Fruit fly (Drosophila melanogaster) whole organism, prepupa: Measurements from ENCODE around the gene CG8419.
A peak's percentile ranks its signal among the peaks of the same experiment; 100 is the strongest.

ENCODE experiments used
- CG10631 ChIP-seq: fragments of 200-800 bp; sonication (Bioruptor generic); optimal IDR thresholded peaks from 2 replicates; lab custom pipeline; 2016; ENCODE audit warnings: missing biosample characterization, missing genetic modification characterization
- CG10669 ChIP-seq: fragments of 200-800 bp; sonication (Bioruptor generic); optimal IDR thresholded peaks from 3 replicates; lab custom pipeline; 2018; ENCODE audit warnings: missing biosample characterization, mild to moderate bottlenecking, missing genetic modification characterization, moderate library complexity
- CG11762 ChIP-seq: fragments of 200-800 bp; sonication (Bioruptor generic); optimal IDR thresholded peaks from 3 replicates; lab custom pipeline; 2016; ENCODE audit warnings: missing biosample characterization, missing genetic modification characterization; ENCODE audit not compliant: insufficient read depth
- CG11902 ChIP-seq: fragments of 200-800 bp; sonication (Bioruptor generic); optimal IDR thresholded peaks from 3 replicates; lab custom pipeline; 2016; ENCODE audit warnings: missing biosample characterization, missing genetic modification characterization
- CG15336 ChIP-seq: fragments of 200-800 bp; sonication (Bioruptor generic); IDR thresholded peaks from 2 replicates; pipeline ENCODE4 v1.3.6; 2022; ENCODE audit warnings: missing biosample characterization, missing genetic modification characterization
- CG1621 ChIP-seq: fragments of 200-800 bp; sonication (Bioruptor generic); optimal IDR thresholded peaks from 3 replicates; lab custom pipeline; 2018; ENCODE audit warnings: missing biosample characterization, mild to moderate bottlenecking, missing genetic modification characterization
- CG3032 ChIP-seq: fragments of 200-800 bp; optimal IDR thresholded peaks from 2 replicates; lab custom pipeline; 2019; ENCODE audit warnings: missing biosample characterization, mild to moderate bottlenecking, missing genetic modification characterization, moderate library complexity
- CG34406 ChIP-seq: fragments of 200-800 bp; sonication (Bioruptor generic); optimal IDR thresholded peaks from 3 replicates; lab custom pipeline; 2016; ENCODE audit warnings: missing biosample characterization, missing genetic modification characterization
- CG3919 ChIP-seq: fragments of 200-800 bp; sonication (Bioruptor generic); optimal IDR thresholded peaks from 3 replicates; lab custom pipeline; 2016; ENCODE audit warnings: missing biosample characterization, missing genetic modification characterization
- CG6163 ChIP-seq: fragments of 200-800 bp; sonication (Bioruptor generic); IDR thresholded peaks from 3 replicates; pipeline ENCODE4 v1.3.6; 2022; ENCODE audit warnings: missing biosample characterization, missing genetic modification characterization
- CG6854 ChIP-seq: fragments of 200-800 bp; sonication (Bioruptor generic); optimal IDR thresholded peaks from 2 replicates; lab custom pipeline; 2017; ENCODE audit warnings: missing biosample characterization, mild to moderate bottlenecking, missing genetic modification characterization
- CG7368 ChIP-seq: fragments of 200-800 bp; sonication (Bioruptor generic); optimal IDR thresholded peaks from 3 replicates; lab custom pipeline; 2016; ENCODE audit warnings: missing biosample characterization, missing genetic modification characterization
- Eip75B ChIP-seq: fragments of 200-800 bp; sonication (Bioruptor generic); optimal IDR thresholded peaks from 3 replicates; lab custom pipeline; 2016; ENCODE audit warnings: missing biosample characterization, missing genetic modification characterization
- Eip93F ChIP-seq: fragments of 200-800 bp; sonication (Bioruptor generic); optimal IDR thresholded peaks from 2 replicates; lab custom pipeline; 2016; ENCODE audit warnings: missing biosample characterization, mild to moderate bottlenecking, missing genetic modification characterization
- Ets21C ChIP-seq: fragments of 200-800 bp; sonication (Bioruptor generic); optimal IDR thresholded peaks from 3 replicates; lab custom pipeline; 2016; ENCODE audit warnings: missing biosample characterization, missing genetic modification characterization
- Gug ChIP-seq: fragments of 200-800 bp; sonication (Bioruptor generic); IDR thresholded peaks from 2 replicates; pipeline ENCODE4 v1.3.6; 2022; ENCODE audit warnings: missing biosample characterization, missing genetic modification characterization
- Hr39 ChIP-seq: fragments of 200-800 bp; sonication (Bioruptor generic); optimal IDR thresholded peaks from 2 replicates; lab custom pipeline; 2016; ENCODE audit warnings: missing biosample characterization, missing genetic modification characterization
- Met ChIP-seq: fragments of 200-800 bp; sonication (Bioruptor generic); optimal IDR thresholded peaks from 3 replicates; lab custom pipeline; 2016; ENCODE audit warnings: missing biosample characterization, missing genetic modification characterization
- OdsH ChIP-seq: fragments of 200-800 bp; sonication (Bioruptor generic); optimal IDR thresholded peaks from 3 replicates; lab custom pipeline; 2016; ENCODE audit warnings: missing biosample characterization, missing genetic modification characterization
- Smox ChIP-seq: fragments of 200-800 bp; sonication (Bioruptor generic); optimal IDR thresholded peaks from 3 replicates; lab custom pipeline; 2016; ENCODE audit warnings: missing biosample characterization, missing genetic modification characterization
- Sox102F ChIP-seq: fragments of 200-800 bp; sonication (Bioruptor generic); optimal IDR thresholded peaks from 2 replicates; lab custom pipeline; 2016; ENCODE audit warnings: missing biosample characterization, mild to moderate bottlenecking, missing genetic modification characterization
- Sox14 ChIP-seq: fragments of 200-800 bp; sonication (Bioruptor generic); optimal IDR thresholded peaks from 3 replicates; lab custom pipeline; 2016; ENCODE audit warnings: missing biosample characterization, missing genetic modification characterization
- acj6 ChIP-seq: fragments of 200-800 bp; sonication (Bioruptor generic); optimal IDR thresholded peaks from 3 replicates; lab custom pipeline; 2016; ENCODE audit warnings: missing biosample characterization, missing genetic modification characterization
- cyc ChIP-seq: fragments of 200-800 bp; sonication (Bioruptor generic); optimal IDR thresholded peaks from 3 replicates; lab custom pipeline; 2016; ENCODE audit warnings: missing biosample characterization, missing genetic modification characterization
- dac ChIP-seq: fragments of 200-800 bp; sonication (Bioruptor generic); optimal IDR thresholded peaks from 2 replicates; lab custom pipeline; 2017; ENCODE audit warnings: missing biosample characterization, mild to moderate bottlenecking, missing genetic modification characterization
- dsx ChIP-seq: fragments of 200-800 bp; optimal IDR thresholded peaks from 3 replicates; lab custom pipeline; 2019; ENCODE audit warnings: missing biosample characterization, mild to moderate bottlenecking, missing genetic modification characterization, moderate library complexity; ENCODE audit not compliant: poor library complexity, severe bottlenecking
- fd59A ChIP-seq: fragments of 200-800 bp; sonication (Bioruptor generic); optimal IDR thresholded peaks from 2 replicates; lab custom pipeline; 2017; ENCODE audit warnings: missing biosample characterization, mild to moderate bottlenecking, missing genetic modification characterization, missing genetic modification reagents
- net ChIP-seq: fragments of 200-800 bp; sonication (Bioruptor generic); optimal IDR thresholded peaks from 3 replicates; lab custom pipeline; 2016; ENCODE audit warnings: missing biosample characterization, missing genetic modification characterization
- pdm3 ChIP-seq: fragments of 200-800 bp; sonication (Bioruptor generic); optimal IDR thresholded peaks from 3 replicates; lab custom pipeline; 2016; ENCODE audit warnings: missing biosample characterization, missing genetic modification characterization
- spab ChIP-seq: fragments of 200-800 bp; sonication (Bioruptor generic); optimal IDR thresholded peaks from 2 replicates; lab custom pipeline; 2017; ENCODE audit warnings: missing biosample characterization, mild to moderate bottlenecking, missing genetic modification characterization, missing genetic modification reagents
- ss ChIP-seq, 2 experiments: fragments of 200-800 bp; sonication (Bioruptor generic); optimal IDR thresholded peaks; 2 replicates in 1 of 2; 3 replicates in 1 of 2; lab custom pipeline; 2017 to 2018; ENCODE audit warnings: mild to moderate bottlenecking in 2 of 2, missing biosample characterization in 2 of 2, missing genetic modification characterization in 2 of 2, moderate library complexity in 1 of 2
- svp ChIP-seq: fragments of 200-800 bp; sonication (Bioruptor generic); peaks from one replicate; lab custom pipeline; 2016; ENCODE audit warnings: missing biosample characterization, missing genetic modification characterization
- vri ChIP-seq: fragments of 200-800 bp; sonication (Bioruptor generic); optimal IDR thresholded peaks from 3 replicates; lab custom pipeline; 2016; ENCODE audit warnings: missing biosample characterization, mild to moderate bottlenecking, missing genetic modification characterization

The CG8419 gene

dm6 chr2L:8168075-8168474 is 37.9 kb upstream of the CG8419 start (continued):
- TF ChIP-seq acj6 (GFP tag; lab: Kevin White, UChicago) (no peak), CG11762 (GFP tag; lab: Kevin White, UChicago) (no peak), CG6163 (GFP tag; lab: Robert Waterston, UW) (0 out of 3 replicates have a peak, but pooled peaks have one; percentile 35), OdsH (GFP tag; lab: Kevin White, UChicago) (no peak), Eip75B (GFP tag; lab: Kevin White, UChicago) (no peak), CG3919 (GFP tag; lab: Kevin White, UChicago) (no peak), spab (GFP tag; lab: Kevin White, UChicago) (no peak), Met (GFP tag; lab: Kevin White, UChicago) (no peak), fd59A (GFP tag; lab: Kevin White, UChicago) (no peak)
- TF ChIP-seq, all 60 proteins: peak for 9

- TF ChIP-seq Met (GFP tag; lab: Kevin White, UChicago) (no peak), Ets21C (GFP tag; lab: Kevin White, UChicago) (no peak), CG11762 (GFP tag; lab: Kevin White, UChicago) (no peak), Eip75B (GFP tag; lab: Kevin White, UChicago) (no peak), CG6163 (GFP tag; lab: Robert Waterston, UW) (no peak), pdm3 (GFP tag; lab: Kevin White, UChicago) (no peak), CG3032 (tag; lab: Kevin White, UChicago) (no peak), CG1621 (tag; lab: Kevin White, UChicago) (no peak), svp (GFP tag; lab: Kevin White, UChicago) (no peak), CG10669 (GFP tag; lab: Kevin White, UChicago) (no peak), Sox102F (GFP tag; lab: Kevin White, UChicago) (no peak), Hr39 (no peak), Gug (GFP tag; lab: Robert Waterston, UW) (no peak), CG6854 (no peak), CG11902 (GFP tag; lab: Kevin White, UChicago) (no peak), cyc (GFP tag; lab: Kevin White, UChicago) (no peak), CG7368 (GFP tag; lab: Kevin White, UChicago) (no peak)
These were observed 35.3 kb upstream of the CG8419 start for dm6 chr2L:8170600-8171182.

- TF ChIP-seq Eip93F (no peak), ss (GFP tag; optimal IDR thresholded peaks at IDR 0.05; lab: Kevin White, UChicago) (no peak), CG34406 (GFP tag; lab: Kevin White, UChicago) (no peak), Sox14 (GFP tag; lab: Kevin White, UChicago) (peak; percentile 24), dsx (GFP tag; lab: Kevin White, UChicago) (no peak), dac (GFP tag; lab: Kevin White, UChicago) (no peak), CG6163 (GFP tag; lab: Robert Waterston, UW) (0 out of 3 replicates have a peak, but pooled peaks have one; percentile 44), CG10631 (GFP tag; lab: Kevin White, UChicago) (no peak), CG6854 (no peak), CG15336 (peak; percentile 23; the same call in 1 of the 2 replicates)
These were observed 34.4 kb upstream of the CG8419 start for dm6 chr2L:8171544-8171943.

- TF ChIP-seq CG10631 (GFP tag; lab: Kevin White, UChicago) (no peak), vri (GFP tag; lab: Kevin White, UChicago) (no peak), Eip75B (GFP tag; lab: Kevin White, UChicago) (no peak), Smox (no peak), net (GFP tag; lab: Kevin White, UChicago) (no peak), CG11902 (GFP tag; lab: Kevin White, UChicago) (no peak)
These were observed 21.0 kb upstream of the CG8419 start for dm6 chr2L:8185008-8185407.
